Worm (Caenorhabditis elegans): Measurements from ENCODE around the gene fut-1.

- TF ChIP-seq lin-32 (GFP tag; optimal IDR thresholded peaks at IDR 0.05) (no peak), nhr-76 (tag; optimal IDR thresholded peaks at IDR 0.05) (no peak), nhr-12 (tag; optimal IDR thresholded peaks at IDR 0.05) (no peak), elt-3 (tag; optimal IDR thresholded peaks at IDR 0.05) (no peak), unc-62 (GFP tag; optimal IDR thresholded peaks at IDR 0.05) (no peak), tbx-8 (GFP tag; optimal IDR thresholded peaks at IDR 0.05) (no peak), lin-13 (tag; optimal IDR thresholded peaks at IDR 0.05) (no peak), hlh-1 (tag; optimal IDR thresholded peaks at IDR 0.05) (no peak), sptf-1 (tag; optimal IDR thresholded peaks at IDR 0.05) (no peak)
These were observed 11.3 kb upstream of the fut-1 start, which contains the start of gene let-19 for ce11 chrII:8770675-8771074.
